Worm (Caenorhabditis elegans): Measurements from ENCODE around the gene ostf-4.

DNA sequence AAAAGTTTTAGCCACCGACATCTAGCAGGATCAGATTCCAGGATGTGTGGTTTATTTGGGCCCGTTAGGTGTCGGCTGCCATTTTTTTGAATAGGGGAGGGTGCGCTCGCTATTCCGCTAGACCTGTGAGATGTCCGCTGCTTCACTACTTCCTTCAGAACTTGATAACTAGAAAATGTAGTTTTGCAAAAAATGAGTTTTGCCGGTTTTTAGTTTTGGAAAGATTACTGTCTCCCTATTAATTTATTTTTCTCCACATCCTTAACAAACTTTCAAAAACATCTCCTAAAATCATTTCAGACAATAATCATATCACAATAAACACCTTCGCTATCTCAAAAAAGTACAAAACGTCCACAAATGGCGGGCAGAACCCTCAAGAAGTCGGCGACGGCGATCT, 23.5 kb downstream of the ostf-4 start, which contains the start of gene vglu-2:
- TF ChIP-seq him-1 (tag; optimal IDR thresholded peaks at IDR 0.05) = no peak
- no peak for TF ChIP-seq W03F9.2 (tag; optimal IDR thresholded peaks at IDR 0.05)
